Worm (Caenorhabditis elegans) whole organism, L3 larva: ENCODE results near the gene F53H2.3.

Experiments
- elt-2 ChIP-seq: sonication (generic microtip); optimal IDR thresholded peaks from 2 replicates; lab custom pipeline; 2016; ENCODE audit warnings: missing genetic modification reagents, mild to moderate bottlenecking, missing genetic modification characterization, missing compliant biosample characterization
- nhr-12 ChIP-seq: fragments of 150-350 bp; optimal IDR thresholded peaks from 2 replicates; lab custom pipeline; 2014; ENCODE audit warnings: missing biosample characterization, missing genetic modification characterization
- nhr-67 ChIP-seq: fragments of 150-350 bp; optimal IDR thresholded peaks from 2 replicates; lab custom pipeline; 2014; ENCODE audit warnings: missing biosample characterization, missing genetic modification characterization

- TF ChIP-seq nhr-12 (tag; lab: Kevin White, UChicago) = no peak
- TF ChIP-seq nhr-67 (tag; lab: Kevin White, UChicago) = no peak
- no peak for TF ChIP-seq elt-2 (tag; lab: Kevin White, UChicago)
Measured at ce11 chrV:20425183-20425400, 13.5 kb upstream of the F53H2.3 start, which contains the start of the genes fce-2 and F48F5.8.
